Worm (Caenorhabditis elegans) whole organism, L3 larva: ENCODE results near the gene ugt-6.

Source experiments
- ama-1 ChIP-seq: fragments of 150-350 bp; optimal IDR thresholded peaks from 2 replicates; lab custom pipeline; 2018
- lin-15B ChIP-seq: fragments of 150-350 bp; optimal IDR thresholded peaks from 2 replicates; lab custom pipeline; 2014; ENCODE audit warnings: missing biosample characterization, missing genetic modification characterization
- nhr-28 ChIP-seq: fragments of 150-350 bp; optimal IDR thresholded peaks from 2 replicates; lab custom pipeline; 2014; ENCODE audit warnings: missing biosample characterization, missing genetic modification characterization
- nhr-77 ChIP-seq: fragments of 150-350 bp; optimal IDR thresholded peaks from 2 replicates; lab custom pipeline; 2014; ENCODE audit warnings: missing biosample characterization, missing genetic modification characterization
- pqm-1 ChIP-seq: fragments of 150-350 bp; optimal IDR thresholded peaks from 2 replicates; lab custom pipeline; 2017; ENCODE audit warnings: missing biosample characterization, missing genetic modification characterization, inconsistent platforms

ce11 chrV:12788451-12788850 lies 9.6 kb downstream of the ugt-6 start, which contains the start of gene srbc-44:
- TF ChIP-seq nhr-77 (tag; lab: Kevin White, UChicago) (no peak), nhr-28 (tag; lab: Kevin White, UChicago) (no peak), lin-15B (no peak), pqm-1 (no peak), ama-1 (no peak)
